Worm (Caenorhabditis elegans) whole organism, L1 larva: Measurements from ENCODE around the gene F53C11.4.

Experiments used
- ama-1 ChIP-seq: fragments of 150-350 bp; optimal IDR thresholded peaks from 2 replicates; lab custom pipeline; 2014
- egl-13 ChIP-seq: sonication (generic microtip); optimal IDR thresholded peaks from 2 replicates; lab custom pipeline; 2016; ENCODE audit warnings: missing genotype, missing genetic modification reagents, missing genetic modification characterization, missing compliant biosample characterization
- egl-27 ChIP-seq, 2 experiments: fragments of 150-350 bp in 1 of 2; sonication (generic microtip); optimal IDR thresholded peaks; 3 replicates each; lab custom pipeline; 2017 to 2018; ENCODE audit warnings: missing biosample characterization in 2 of 2, missing genetic modification characterization in 2 of 2, missing genetic modification reagents in 2 of 2
- nhr-12 ChIP-seq: sonication (generic microtip); optimal IDR thresholded peaks from 2 replicates; lab custom pipeline; 2017; ENCODE audit warnings: missing biosample characterization, missing genetic modification characterization
- nhr-28 ChIP-seq: fragments of 150-350 bp; optimal IDR thresholded peaks from 2 replicates; lab custom pipeline; 2014; ENCODE audit warnings: missing biosample characterization, missing genetic modification characterization
- unc-30 ChIP-seq: sonication (generic microtip); optimal IDR thresholded peaks from 2 replicates; lab custom pipeline; 2017; ENCODE audit warnings: missing biosample characterization, missing genetic modification characterization
- unc-62 ChIP-seq: fragments of 150-350 bp; optimal IDR thresholded peaks from 2 replicates; lab custom pipeline; 2014; ENCODE audit warnings: missing biosample characterization, missing genetic modification reagents, missing genetic modification characterization
- xbp-1 ChIP-seq: sonication (generic microtip); optimal IDR thresholded peaks from 2 replicates; lab custom pipeline; 2016; ENCODE audit warnings: missing genetic modification characterization, missing compliant biosample characterization

DNA sequence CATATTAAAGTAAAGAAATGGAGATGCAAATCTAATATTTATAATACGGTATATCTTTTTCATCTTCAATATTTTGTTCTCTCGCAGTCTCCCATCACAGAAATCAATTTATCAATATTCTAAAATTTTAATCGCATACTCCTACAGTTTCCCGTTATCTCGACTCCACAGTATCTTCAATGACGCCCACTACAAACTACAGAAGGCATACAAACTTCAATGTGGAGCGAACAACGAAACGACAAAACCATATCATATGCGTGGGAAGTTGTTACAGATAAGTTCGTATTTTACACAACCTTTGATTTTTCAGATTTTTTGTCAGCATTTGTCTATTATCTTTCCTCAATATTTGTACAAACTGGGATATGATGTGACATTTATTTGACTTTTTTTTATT lies 47.3 kb downstream of the F53C11.4 start:
- no peak for TF ChIP-seq egl-27 (tag; optimal IDR thresholded peaks at IDR 0.05; lab: Kevin White, UChicago)
- TF ChIP-seq unc-30 (tag; lab: Kevin White, UChicago), result no peak
- TF ChIP-seq ama-1 (lab: Kevin White, UChicago), result no peak
- no peak for TF ChIP-seq egl-13 (tag; lab: Kevin White, UChicago)
- TF ChIP-seq xbp-1 (tag; lab: Kevin White, UChicago), result no peak
- no peak for TF ChIP-seq unc-62 (GFP tag; lab: Kevin White, UChicago)
- no peak for TF ChIP-seq nhr-12 (tag; lab: Kevin White, UChicago)
- TF ChIP-seq nhr-28 (tag; lab: Kevin White, UChicago), result no peak
